Fruit fly (Drosophila melanogaster): Measurements from ENCODE around the gene cpo.

cpo gene

dm6 chr3R:17955737-17956136 lies 36.1 kb downstream of the cpo start (continued):
- TF ChIP-seq sd (tag; optimal IDR thresholded peaks at IDR 0.05) (no peak), CG17612 (GFP tag; IDR thresholded peaks at IDR 0.05) (no peak), CG17328 (GFP tag; IDR thresholded peaks at IDR 0.05) (0 out of 2 replicates have a peak, but pooled peaks have one; percentile 45), ind (GFP tag; optimal IDR thresholded peaks at IDR 0.05) (no peak), CG17568 (GFP tag; optimal IDR thresholded peaks at IDR 0.05) (peak; percentile 7), NfI (GFP tag; optimal IDR thresholded peaks at IDR 0.05) (peak; percentile 28), Asciz (GFP tag; optimal IDR thresholded peaks at IDR 0.05) (peak; percentile 33), slbo (GFP tag; IDR thresholded peaks at IDR 0.05) (peak; percentile 49), ems (GFP tag; optimal IDR thresholded peaks at IDR 0.05) (no peak), toy (GFP tag; IDR thresholded peaks at IDR 0.05) (no peak), crol (GFP tag; IDR thresholded peaks at IDR 0.05) (no peak), CG7745 (tag; optimal IDR thresholded peaks at IDR 0.05) (no peak), CG13296 (GFP tag; optimal IDR thresholded peaks at IDR 0.05) (peak; percentile 3), ac (GFP tag; optimal IDR thresholded peaks at IDR 0.05) (no peak), CG10979 (tag; optimal IDR thresholded peaks at IDR 0.05) (peak; percentile 56), lmd (GFP tag; IDR thresholded peaks at IDR 0.05) (peak; percentile 51), slou (GFP tag; optimal IDR thresholded peaks at IDR 0.05) (no peak), CG2875 (GFP tag; optimal IDR thresholded peaks at IDR 0.05) (peak; percentile 35), lbe (GFP tag; optimal IDR thresholded peaks at IDR 0.05) (no peak), gcm (GFP tag; optimal IDR thresholded peaks at IDR 0.05) (peak; percentile 21), Ssrp (tag; optimal IDR thresholded peaks at IDR 0.05) (peak; percentile 48), Rfx (GFP tag; IDR thresholded peaks at IDR 0.05) (peak; percentile 30; the same call in 1 of the 2 replicates), CG12104 (GFP tag; optimal IDR thresholded peaks at IDR 0.05) (no peak), Sry-δ (GFP tag; optimal IDR thresholded peaks at IDR 0.05) (no peak), pb (GFP tag; optimal IDR thresholded peaks at IDR 0.05) (no peak), Doc3 (GFP tag; IDR thresholded peaks at IDR 0.05; ENCODE audit: partially characterized antibody) (no peak), lab (GFP tag; optimal IDR thresholded peaks at IDR 0.05) (peak; percentile 65), ab (GFP tag; optimal IDR thresholded peaks at IDR 0.05) (no peak), grau (tag; optimal IDR thresholded peaks at IDR 0.05) (peak; percentile 62), da (GFP tag; optimal IDR thresholded peaks at IDR 0.05) (no peak), ranshi (GFP tag; IDR thresholded peaks at IDR 0.05) (0 out of 2 replicates have a peak, but pooled peaks have one; percentile 20), vvl (GFP tag; IDR thresholded peaks at IDR 0.05) (peak; percentile 48; the same call in 1 of the 2 replicates), Eip74EF (GFP tag; optimal IDR thresholded peaks at IDR 0.05) (no peak), HmgD (GFP tag; optimal IDR thresholded peaks at IDR 0.05) (no peak), ERR (GFP tag; optimal IDR thresholded peaks at IDR 0.05) (no peak), nau (GFP tag; optimal IDR thresholded peaks at IDR 0.05) (no peak), usp (GFP tag; optimal IDR thresholded peaks at IDR 0.05) (no peak), CG32532 (GFP tag; IDR thresholded peaks at IDR 0.05) (peak; percentile 24; the same call in 1 of the 2 replicates), CG9932 (GFP tag; IDR thresholded peaks at IDR 0.05) (no peak), amos (GFP tag; IDR thresholded peaks at IDR 0.05; ENCODE audit: partially characterized antibody) (no peak), CG17802 (tag; optimal IDR thresholded peaks at IDR 0.05) (no peak), lilli (GFP tag; optimal IDR thresholded peaks at IDR 0.05) (peak; percentile 9), D (optimal IDR thresholded peaks at IDR 0.05) (no peak), D (GFP tag; optimal IDR thresholded peaks at IDR 0.05) (peak; percentile 38), pita (GFP tag; optimal IDR thresholded peaks at IDR 0.05) (no peak), en (GFP tag; optimal IDR thresholded peaks at IDR 0.05) (no peak), CG1602 (GFP tag; optimal IDR thresholded peaks at IDR 0.05) (no peak), CG7372 (GFP tag; IDR thresholded peaks at IDR 0.05) (no peak), CG5245 (GFP tag; optimal IDR thresholded peaks at IDR 0.05) (no peak), CG9727 (GFP tag; optimal IDR thresholded peaks at IDR 0.05) (peak; percentile 29), ara (GFP tag; IDR thresholded peaks at IDR 0.05) (peak; percentile 44; the same call in 1 of the 2 replicates)

Data from whole organism, embryonic.